Worm (Caenorhabditis elegans) whole organism, L1 larva: ENCODE data around the gene F31E8.5.

Experiments used
- C04F5.9 ChIP-seq: sonication (generic microtip); optimal IDR thresholded peaks from 2 replicates; lab custom pipeline; 2016; ENCODE audit warnings: missing genetic modification characterization, missing compliant biosample characterization
- C16A3.4 ChIP-seq: fragments of 150-350 bp; optimal IDR thresholded peaks from 2 replicates; lab custom pipeline; 2014; ENCODE audit warnings: missing biosample characterization, missing genetic modification characterization
- F16B12.6 ChIP-seq: fragments of 150-350 bp; optimal IDR thresholded peaks from 2 replicates; lab custom pipeline; 2014; ENCODE audit warnings: missing biosample characterization, missing genetic modification characterization
- Y116A8C.19 ChIP-seq: sonication (generic microtip); optimal IDR thresholded peaks from 2 replicates; lab custom pipeline; 2016; ENCODE audit warnings: missing compliant biosample characterization, missing genetic modification characterization, borderline replicate concordance
- aha-1 ChIP-seq: fragments of 150-350 bp; optimal IDR thresholded peaks from 2 replicates; lab custom pipeline; 2014; ENCODE audit warnings: missing biosample characterization, missing genetic modification characterization
- ama-1 ChIP-seq: fragments of 150-350 bp; optimal IDR thresholded peaks from 2 replicates; lab custom pipeline; 2014
- blmp-1 ChIP-seq: fragments of 150-350 bp; optimal IDR thresholded peaks from 2 replicates; lab custom pipeline; 2014; ENCODE audit warnings: missing biosample characterization, missing genetic modification characterization
- ceh-82 ChIP-seq, 3 experiments: fragments of 150-350 bp in 1 of 3; sonication (generic microtip) in 2 of 3; optimal IDR thresholded peaks; 2 replicates each; lab custom pipeline; 2014 to 2017; ENCODE audit warnings: missing biosample characterization in 3 of 3, missing genetic modification characterization in 3 of 3
- dsc-1 ChIP-seq: sonication (generic microtip); optimal IDR thresholded peaks from 2 replicates; lab custom pipeline; 2016; ENCODE audit warnings: mild to moderate bottlenecking, missing genetic modification characterization, missing compliant biosample characterization
- efl-1 ChIP-seq, 4 experiments: fragments of 150-350 bp; optimal IDR thresholded peaks in 3 of 4; peaks in 1 of 4; 1 replicate in 1 of 4; 2 replicates in 3 of 4; lab custom pipeline; 2014; ENCODE audit warnings: missing biosample characterization in 2 of 4, missing genetic modification characterization in 2 of 4, missing genetic modification reagents in 2 of 4
- egl-27 ChIP-seq, 2 experiments: fragments of 150-350 bp in 1 of 2; sonication (generic microtip); optimal IDR thresholded peaks; 3 replicates each; lab custom pipeline; 2017 to 2018; ENCODE audit warnings: missing biosample characterization in 2 of 2, missing genetic modification characterization in 2 of 2, missing genetic modification reagents in 2 of 2
- ets-5 ChIP-seq: fragments of 200-800 bp; sonication (Bioruptor generic); IDR thresholded peaks from 2 replicates; pipeline ENCODE4 v1.3.6; 2022; ENCODE audit warnings: missing genetic modification characterization, missing compliant biosample characterization
- fos-1 ChIP-seq: fragments of 150-350 bp; optimal IDR thresholded peaks from 2 replicates; lab custom pipeline; 2014; ENCODE audit warnings: missing biosample characterization, missing genetic modification characterization
- grh-1 ChIP-seq: fragments of 200-800 bp; sonication (Bioruptor generic); IDR thresholded peaks from 2 replicates; pipeline ENCODE4 v1.3.6; 2022; ENCODE audit warnings: missing genetic modification reagents, missing genetic modification characterization, missing compliant biosample characterization
- hlh-17 ChIP-seq: fragments of 200-800 bp; sonication (Bioruptor generic); optimal IDR thresholded peaks from 2 replicates; lab custom pipeline; 2018; ENCODE audit warnings: missing genetic modification characterization, mild to moderate bottlenecking, missing compliant biosample characterization, moderate library complexity, borderline replicate concordance
- hlh-4 ChIP-seq: sonication (generic microtip); optimal IDR thresholded peaks from 2 replicates; lab custom pipeline; 2016; ENCODE audit warnings: mild to moderate bottlenecking, missing genetic modification characterization, missing compliant biosample characterization
- irx-1 ChIP-seq: sonication (generic microtip); optimal IDR thresholded peaks from 2 replicates; lab custom pipeline; 2016; ENCODE audit warnings: missing genetic modification characterization, missing compliant biosample characterization
- lin-13 ChIP-seq: fragments of 150-350 bp; optimal IDR thresholded peaks from 2 replicates; lab custom pipeline; 2014; ENCODE audit warnings: missing biosample characterization, missing genetic modification reagents, missing genetic modification characterization
- lin-14 ChIP-seq: fragments of 200-800 bp; sonication (Bioruptor generic); optimal IDR thresholded peaks from 2 replicates; lab custom pipeline; 2018; ENCODE audit warnings: mild to moderate bottlenecking, missing genetic modification characterization, moderate library complexity, missing compliant biosample characterization
- lin-35 ChIP-seq, 2 experiments: fragments of 150-350 bp; optimal IDR thresholded peaks; 2 replicates each; lab custom pipeline; 2014; ENCODE audit warnings: missing biosample characterization in 2 of 2, missing genetic modification characterization in 2 of 2, missing genetic modification reagents in 2 of 2
- lir-3 ChIP-seq: sonication (generic microtip); optimal IDR thresholded peaks from 2 replicates; lab custom pipeline; 2016; ENCODE audit warnings: mild to moderate bottlenecking, missing genetic modification characterization, moderate library complexity, missing compliant biosample characterization; ENCODE audit not compliant: poor library complexity
- lsy-2 ChIP-seq, 2 experiments: fragments of 150-350 bp; optimal IDR thresholded peaks; 2 replicates each; lab custom pipeline; 2014; ENCODE audit warnings: missing biosample characterization in 2 of 2, missing genetic modification characterization in 2 of 2
- mab-9 ChIP-seq: fragments of 200-800 bp; sonication (Bioruptor generic); IDR thresholded peaks from 2 replicates; pipeline ENCODE4 v1.3.6; 2022; ENCODE audit warnings: missing genetic modification reagents, missing genetic modification characterization, missing compliant biosample characterization
- mdl-1 ChIP-seq, 2 experiments: fragments of 150-350 bp; optimal IDR thresholded peaks; 2 replicates each; lab custom pipeline; 2014 to 2017; ENCODE audit warnings: missing biosample characterization in 2 of 2, missing genetic modification characterization in 2 of 2, inconsistent platforms in 1 of 2
- mep-1 ChIP-seq: fragments of 150-350 bp; optimal IDR thresholded peaks from 2 replicates; lab custom pipeline; 2014; ENCODE audit warnings: missing biosample characterization, missing genetic modification characterization
- nhr-11 ChIP-seq: fragments of 150-350 bp; optimal IDR thresholded peaks from 2 replicates; lab custom pipeline; 2014; ENCODE audit warnings: missing biosample characterization, missing genetic modification characterization
- nhr-12 ChIP-seq: sonication (generic microtip); optimal IDR thresholded peaks from 2 replicates; lab custom pipeline; 2017; ENCODE audit warnings: missing biosample characterization, missing genetic modification characterization
- nhr-19 ChIP-seq: fragments of 200-800 bp; sonication (Bioruptor generic); conservative IDR thresholded peaks from 2 replicates; pipeline ENCODE4 v1.3.6; 2022; ENCODE audit warnings: missing genetic modification characterization, missing compliant biosample characterization
- nhr-20 ChIP-seq: sonication (generic microtip); optimal IDR thresholded peaks from 2 replicates; lab custom pipeline; 2016; ENCODE audit warnings: mild to moderate bottlenecking, missing genetic modification characterization, missing compliant biosample characterization
- nhr-71 ChIP-seq: sonication (generic microtip); optimal IDR thresholded peaks from 2 replicates; lab custom pipeline; 2016; ENCODE audit warnings: mild to moderate bottlenecking, missing genetic modification characterization, moderate library complexity, missing compliant biosample characterization
- nhr-77 ChIP-seq: fragments of 150-350 bp; optimal IDR thresholded peaks from 2 replicates; lab custom pipeline; 2014; ENCODE audit warnings: missing biosample characterization, missing genetic modification characterization
- nhr-84 ChIP-seq: sonication (generic microtip); optimal IDR thresholded peaks from 2 replicates; lab custom pipeline; 2017; ENCODE audit warnings: missing biosample characterization, missing genetic modification characterization
- nhr-85 ChIP-seq: sonication (generic microtip); peaks from one replicate; lab custom pipeline; 2016; ENCODE audit warnings: missing genetic modification characterization, inconsistent platforms, missing compliant biosample characterization
- rnt-1 ChIP-seq: sonication (generic microtip); optimal IDR thresholded peaks from 2 replicates; lab custom pipeline; 2016; ENCODE audit warnings: mild to moderate bottlenecking, missing genetic modification characterization, moderate library complexity, missing compliant biosample characterization
- skn-1 ChIP-seq: fragments of 150-350 bp; optimal IDR thresholded peaks from 2 replicates; lab custom pipeline; 2014; ENCODE audit warnings: missing biosample characterization, missing genetic modification characterization
- snpc-4 ChIP-seq: fragments of 150-350 bp; optimal IDR thresholded peaks from 2 replicates; lab custom pipeline; 2014; ENCODE audit warnings: missing biosample characterization, missing genetic modification characterization
- snu-23 ChIP-seq: sonication (generic microtip); optimal IDR thresholded peaks from 2 replicates; lab custom pipeline; 2016; ENCODE audit warnings: missing genetic modification characterization, missing compliant biosample characterization
- tbx-2 ChIP-seq: sonication (generic microtip); optimal IDR thresholded peaks from 2 replicates; lab custom pipeline; 2016; ENCODE audit warnings: missing genetic modification characterization, missing compliant biosample characterization
- unc-130 ChIP-seq: fragments of 150-350 bp; optimal IDR thresholded peaks from 2 replicates; lab custom pipeline; 2017; ENCODE audit warnings: missing biosample characterization, missing genetic modification characterization, inconsistent platforms
- unc-62 ChIP-seq: fragments of 150-350 bp; optimal IDR thresholded peaks from 2 replicates; lab custom pipeline; 2014; ENCODE audit warnings: missing biosample characterization, missing genetic modification reagents, missing genetic modification characterization
- xbp-1 ChIP-seq: sonication (generic microtip); optimal IDR thresholded peaks from 2 replicates; lab custom pipeline; 2016; ENCODE audit warnings: missing genetic modification characterization, missing compliant biosample characterization
- ztf-11 ChIP-seq, 2 experiments: sonication (generic microtip); optimal IDR thresholded peaks; 2 replicates each; lab custom pipeline; 2016 to 2017; ENCODE audit warnings: missing genetic modification characterization in 2 of 2, missing biosample characterization in 1 of 2, missing compliant biosample characterization in 1 of 2
- ztf-4 ChIP-seq: fragments of 150-350 bp; optimal IDR thresholded peaks from 2 replicates; lab custom pipeline; 2014; ENCODE audit warnings: missing biosample characterization, missing genetic modification characterization

F31E8.5 gene

DNA sequence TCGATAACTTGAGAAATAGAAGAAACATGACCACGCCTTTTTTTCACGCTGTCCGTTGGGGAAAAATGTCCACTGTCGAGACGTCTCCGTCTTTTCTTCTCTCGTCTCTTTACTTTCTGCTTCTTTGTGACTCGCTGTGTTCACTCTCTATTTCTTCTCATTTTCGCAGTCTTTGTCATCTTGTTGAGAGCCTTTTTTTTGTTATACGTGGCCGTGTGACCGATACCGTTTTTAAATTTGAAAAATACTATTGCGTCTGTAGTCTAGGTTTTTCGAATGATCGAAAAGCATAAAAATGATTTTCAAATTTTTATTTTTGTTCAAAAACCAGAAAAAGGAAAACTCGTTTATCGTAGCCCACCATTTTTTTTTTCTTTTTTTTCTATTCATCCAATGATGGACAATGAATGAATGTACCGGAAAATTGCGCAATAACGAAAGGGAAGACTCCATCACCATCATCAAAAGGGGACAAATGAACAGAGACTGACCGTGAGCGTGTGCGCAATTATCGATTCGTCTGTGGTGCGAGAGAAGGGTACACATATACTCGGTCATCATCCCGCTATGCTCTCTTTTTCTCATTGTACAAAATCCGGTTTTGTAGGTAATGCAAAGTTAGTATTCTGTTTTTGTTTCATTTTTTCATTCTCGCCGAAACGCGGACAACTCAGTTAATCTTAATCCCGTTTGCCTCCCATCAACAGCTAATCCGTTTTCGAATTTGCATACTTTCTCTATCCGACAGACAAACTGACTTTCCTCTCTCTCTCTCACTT, 37.4 kb upstream of the F31E8.5 start:
- TF ChIP-seq fos-1 (tag; lab: Kevin White, UChicago) (no peak), ama-1 (no peak), lsy-2 (tag; optimal IDR thresholded peaks at IDR 0.05; lab: Kevin White, UChicago) (peak in 1 of 2 experiments; percentile 25), skn-1 (tag; lab: Kevin White, UChicago) (peak; percentile 61), F16B12.6 (tag; lab: Kevin White, UChicago) (no peak), ets-5 (GFP tag; lab: Robert Waterston, UW) (no peak), ztf-4 (tag; lab: Kevin White, UChicago) (no peak), lin-14 (GFP tag; lab: Kevin White, UChicago) (peak; percentile 18), irx-1 (tag; lab: Kevin White, UChicago) (no peak), rnt-1 (tag; lab: Kevin White, UChicago) (peak; percentile 14), egl-27 (tag; optimal IDR thresholded peaks at IDR 0.05; lab: Kevin White, UChicago) (peak in 1 of 2 experiments; percentile 59), efl-1 (optimal IDR thresholded peaks at IDR 0.05; lab: Kevin White, UChicago) (peak in 1 of 2 experiments; percentile 11), efl-1 (GFP tag; optimal IDR thresholded peaks at IDR 0.05 in 1 of 2; lab: Kevin White, UChicago) (peak in 1 of 2 experiments; percentile 42), mep-1 (tag; lab: Kevin White, UChicago) (peak; percentile 56), tbx-2 (no peak), nhr-19 (GFP tag; lab: Robert Waterston, UW) (no peak), snpc-4 (peak; percentile 40), nhr-85 (tag; lab: Kevin White, UChicago) (peak; percentile 75), nhr-12 (no peak), blmp-1 (peak; percentile 72), nhr-77 (tag; lab: Kevin White, UChicago) (no peak), Y116A8C.19 (no peak), aha-1 (tag; lab: Kevin White, UChicago) (no peak), ceh-82 (tag; optimal IDR thresholded peaks at IDR 0.05; lab: Kevin White, UChicago) (peak in 1 of 3 experiments; percentile 11), nhr-11 (tag; lab: Kevin White, UChicago) (no peak), grh-1 (GFP tag; lab: Robert Waterston, UW) (peak; percentile 21; the same call in 1 of the 2 replicates), hlh-17 (GFP tag; lab: Kevin White, UChicago) (no peak)

- TF ChIP-seq lin-14 (GFP tag; lab: Kevin White, UChicago) (peak; percentile 66), unc-62 (GFP tag; lab: Kevin White, UChicago) (no peak), irx-1 (tag; lab: Kevin White, UChicago) (no peak), hlh-4 (no peak), ztf-11 (tag; optimal IDR thresholded peaks at IDR 0.05; lab: Kevin White, UChicago) (no peak), ceh-82 (tag; optimal IDR thresholded peaks at IDR 0.05; lab: Kevin White, UChicago) (peak in 1 of 3 experiments; percentile 7), blmp-1 (peak; percentile 15), nhr-85 (tag; lab: Kevin White, UChicago) (peak; percentile 62), lin-13 (no peak), unc-130 (no peak), tbx-2 (no peak), lin-35 (GFP tag; optimal IDR thresholded peaks at IDR 0.05; lab: Kevin White, UChicago) (no peak), lir-3 (tag; lab: Kevin White, UChicago) (no peak), nhr-84 (tag; lab: Kevin White, UChicago) (no peak)
- TF ChIP-seq, all 84 proteins: peak for 4
These were observed 36.6 kb upstream of the F31E8.5 start for ce11 chrII:6843680-6844079.

DNA sequence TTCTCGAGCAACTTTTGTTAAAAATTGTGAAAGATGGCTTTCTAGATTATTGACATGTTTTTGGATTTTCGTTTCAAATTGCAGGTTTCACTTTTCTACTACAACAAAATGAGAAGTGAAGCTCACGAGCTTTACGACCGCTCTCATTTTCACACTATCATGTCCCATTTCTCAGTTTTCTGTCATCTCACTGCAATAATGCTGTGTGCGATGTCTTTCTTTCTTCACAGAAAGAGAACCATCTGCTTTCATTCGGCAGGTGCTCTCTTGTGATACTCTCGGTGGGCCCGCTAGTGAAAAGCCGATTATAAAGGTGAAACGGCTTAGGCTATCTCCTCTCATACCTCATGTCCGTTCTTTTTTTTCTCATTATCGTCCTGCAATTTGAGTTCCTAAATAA, 36.1 kb upstream of the F31E8.5 start:
- TF ChIP-seq rnt-1 (tag; lab: Kevin White, UChicago) (peak; percentile 47), egl-27 (tag; optimal IDR thresholded peaks at IDR 0.05; lab: Kevin White, UChicago) (peak in 1 of 2 experiments; percentile 45), C04F5.9 (tag; lab: Kevin White, UChicago) (no peak)

DNA sequence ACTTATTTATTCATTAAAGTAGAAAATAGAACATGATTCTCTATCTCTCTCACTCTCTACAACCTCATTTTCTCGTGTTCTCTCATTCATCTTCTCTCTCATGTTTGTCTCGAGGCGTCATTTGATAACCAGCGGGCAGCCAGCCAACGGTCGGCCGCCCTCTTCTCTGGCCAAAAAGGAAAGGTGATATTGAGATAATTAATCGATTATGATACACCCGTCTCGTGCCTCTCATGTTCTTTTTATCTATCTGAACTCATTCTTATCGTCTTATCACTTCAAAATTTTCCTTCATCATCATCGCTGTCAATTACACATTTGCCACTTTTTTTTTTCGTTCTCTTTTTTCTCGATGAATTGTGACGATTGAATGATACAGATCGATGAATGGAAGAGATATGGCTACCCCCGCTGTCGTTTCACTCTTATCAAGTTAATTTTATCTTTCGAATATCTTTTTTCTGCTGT, 35.6 kb upstream of the F31E8.5 start:
- TF ChIP-seq rnt-1 (tag; lab: Kevin White, UChicago) (peak; percentile 43), lin-35 (GFP tag; optimal IDR thresholded peaks at IDR 0.05; lab: Kevin White, UChicago) (peak in 1 of 2 experiments; percentile 69), blmp-1 (peak; percentile 89), tbx-2 (peak; percentile 85), xbp-1 (tag; lab: Kevin White, UChicago) (peak; percentile 8), nhr-71 (peak; percentile 94), C16A3.4 (tag; lab: Kevin White, UChicago) (peak; percentile 35), nhr-19 (GFP tag; lab: Robert Waterston, UW) (peak; percentile 71), egl-27 (tag; optimal IDR thresholded peaks at IDR 0.05; lab: Kevin White, UChicago) (peak; percentile 98 to 99), dsc-1 (tag; lab: Kevin White, UChicago) (peak; percentile 58), F16B12.6 (tag; lab: Kevin White, UChicago) (no peak), lir-3 (tag; lab: Kevin White, UChicago) (peak; percentile 52), fos-1 (tag; lab: Kevin White, UChicago) (peak; percentile 11), mdl-1 (tag; optimal IDR thresholded peaks at IDR 0.05; lab: Kevin White, UChicago) (peak in 1 of 2 experiments; percentile 78), lin-14 (GFP tag; lab: Kevin White, UChicago) (peak; percentile 95), nhr-20 (tag; lab: Kevin White, UChicago) (peak; percentile 94), snu-23 (peak; percentile 83), nhr-84 (tag; lab: Kevin White, UChicago) (no peak), nhr-85 (tag; lab: Kevin White, UChicago) (peak; percentile 99), mab-9 (no peak)
